Fruit fly (Drosophila melanogaster) whole organism, prepupa: ENCODE data around the gene AdoR.

Experiments used
- CG10631 ChIP-seq: fragments of 200-800 bp; sonication (Bioruptor generic); optimal IDR thresholded peaks from 2 replicates; lab custom pipeline; 2016; ENCODE audit warnings: missing biosample characterization, missing genetic modification characterization
- CG10669 ChIP-seq: fragments of 200-800 bp; sonication (Bioruptor generic); optimal IDR thresholded peaks from 3 replicates; lab custom pipeline; 2018; ENCODE audit warnings: missing biosample characterization, mild to moderate bottlenecking, missing genetic modification characterization, moderate library complexity
- CG11294 ChIP-seq: fragments of 200-800 bp; sonication (Bioruptor generic); IDR thresholded peaks from 2 replicates; pipeline ENCODE4 v1.3.6; 2022; ENCODE audit warnings: missing biosample characterization, missing genetic modification characterization
- CG11762 ChIP-seq: fragments of 200-800 bp; sonication (Bioruptor generic); optimal IDR thresholded peaks from 3 replicates; lab custom pipeline; 2016; ENCODE audit warnings: missing biosample characterization, missing genetic modification characterization; ENCODE audit not compliant: insufficient read depth
- CG15336 ChIP-seq: fragments of 200-800 bp; sonication (Bioruptor generic); IDR thresholded peaks from 2 replicates; pipeline ENCODE4 v1.3.6; 2022; ENCODE audit warnings: missing biosample characterization, missing genetic modification characterization
- CG1621 ChIP-seq: fragments of 200-800 bp; sonication (Bioruptor generic); optimal IDR thresholded peaks from 3 replicates; lab custom pipeline; 2018; ENCODE audit warnings: missing biosample characterization, mild to moderate bottlenecking, missing genetic modification characterization
- CG3032 ChIP-seq: fragments of 200-800 bp; optimal IDR thresholded peaks from 2 replicates; lab custom pipeline; 2019; ENCODE audit warnings: missing biosample characterization, mild to moderate bottlenecking, missing genetic modification characterization, moderate library complexity
- CG32006 ChIP-seq: fragments of 200-800 bp; sonication (Bioruptor generic); optimal IDR thresholded peaks from 3 replicates; lab custom pipeline; 2017; ENCODE audit warnings: missing biosample characterization, mild to moderate bottlenecking, missing genetic modification characterization
- CG34406 ChIP-seq: fragments of 200-800 bp; sonication (Bioruptor generic); optimal IDR thresholded peaks from 3 replicates; lab custom pipeline; 2016; ENCODE audit warnings: missing biosample characterization, missing genetic modification characterization
- CG4318 ChIP-seq: fragments of 200-800 bp; sonication (Bioruptor generic); optimal IDR thresholded peaks from 3 replicates; lab custom pipeline; 2017; ENCODE audit warnings: missing biosample characterization, mild to moderate bottlenecking, missing genetic modification characterization
- CG6163 ChIP-seq: fragments of 200-800 bp; sonication (Bioruptor generic); IDR thresholded peaks from 3 replicates; pipeline ENCODE4 v1.3.6; 2022; ENCODE audit warnings: missing biosample characterization, missing genetic modification characterization
- CG6276 ChIP-seq: fragments of 200-800 bp; sonication (Bioruptor generic); optimal IDR thresholded peaks from 2 replicates; lab custom pipeline; 2017; ENCODE audit warnings: missing biosample characterization, mild to moderate bottlenecking, missing genetic modification characterization
- CG6792 ChIP-seq: fragments of 200-800 bp; sonication (Bioruptor generic); optimal IDR thresholded peaks from 3 replicates; lab custom pipeline; 2016; ENCODE audit warnings: missing biosample characterization, missing genetic modification characterization
- CG6854 ChIP-seq: fragments of 200-800 bp; sonication (Bioruptor generic); optimal IDR thresholded peaks from 2 replicates; lab custom pipeline; 2017; ENCODE audit warnings: missing biosample characterization, mild to moderate bottlenecking, missing genetic modification characterization
- CG7368 ChIP-seq: fragments of 200-800 bp; sonication (Bioruptor generic); optimal IDR thresholded peaks from 3 replicates; lab custom pipeline; 2016; ENCODE audit warnings: missing biosample characterization, missing genetic modification characterization
- CG8119 ChIP-seq: fragments of 200-800 bp; sonication (Bioruptor generic); IDR thresholded peaks from 3 replicates; pipeline ENCODE4 v1.3.6; 2022; ENCODE audit warnings: missing biosample characterization, missing genetic modification characterization
- CG8319 ChIP-seq: fragments of 200-800 bp; sonication (Bioruptor generic); optimal IDR thresholded peaks from 3 replicates; lab custom pipeline; 2016; ENCODE audit warnings: missing biosample characterization, missing genetic modification characterization
- CG8632 ChIP-seq: fragments of 200-800 bp; sonication (Bioruptor generic); optimal IDR thresholded peaks from 3 replicates; lab custom pipeline; 2016; ENCODE audit warnings: missing biosample characterization, missing genetic modification characterization
- CG9139 ChIP-seq: fragments of 200-800 bp; sonication (Bioruptor generic); optimal IDR thresholded peaks from 3 replicates; lab custom pipeline; 2017; ENCODE audit warnings: missing biosample characterization, mild to moderate bottlenecking, missing genetic modification characterization
- Eip75B ChIP-seq: fragments of 200-800 bp; sonication (Bioruptor generic); optimal IDR thresholded peaks from 3 replicates; lab custom pipeline; 2016; ENCODE audit warnings: missing biosample characterization, missing genetic modification characterization
- Eip78C ChIP-seq: fragments of 200-800 bp; sonication (Bioruptor generic); peaks from one replicate; lab custom pipeline; 2016; ENCODE audit warnings: missing biosample characterization, missing genetic modification characterization
- Eip93F ChIP-seq: fragments of 200-800 bp; sonication (Bioruptor generic); optimal IDR thresholded peaks from 2 replicates; lab custom pipeline; 2016; ENCODE audit warnings: missing biosample characterization, mild to moderate bottlenecking, missing genetic modification characterization
- Ets21C ChIP-seq: fragments of 200-800 bp; sonication (Bioruptor generic); optimal IDR thresholded peaks from 3 replicates; lab custom pipeline; 2016; ENCODE audit warnings: missing biosample characterization, missing genetic modification characterization
- Gug ChIP-seq: fragments of 200-800 bp; sonication (Bioruptor generic); IDR thresholded peaks from 2 replicates; pipeline ENCODE4 v1.3.6; 2022; ENCODE audit warnings: missing biosample characterization, missing genetic modification characterization
- Hr38 ChIP-seq: sonication (Bioruptor generic); optimal IDR thresholded peaks from 2 replicates; lab custom pipeline; 2016; ENCODE audit warnings: missing biosample characterization, missing genetic modification characterization
- Hr4 ChIP-seq: fragments of 200-800 bp; sonication (Bioruptor generic); optimal IDR thresholded peaks from 3 replicates; lab custom pipeline; 2016; ENCODE audit warnings: missing biosample characterization, missing genetic modification characterization
- Lpt ChIP-seq: fragments of 200-800 bp; sonication (Bioruptor generic); optimal IDR thresholded peaks from 3 replicates; lab custom pipeline; 2016; ENCODE audit warnings: missing biosample characterization, missing genetic modification characterization
- Met ChIP-seq: fragments of 200-800 bp; sonication (Bioruptor generic); optimal IDR thresholded peaks from 3 replicates; lab custom pipeline; 2016; ENCODE audit warnings: missing biosample characterization, missing genetic modification characterization
- OdsH ChIP-seq: fragments of 200-800 bp; sonication (Bioruptor generic); optimal IDR thresholded peaks from 3 replicates; lab custom pipeline; 2016; ENCODE audit warnings: missing biosample characterization, missing genetic modification characterization
- Smox ChIP-seq: fragments of 200-800 bp; sonication (Bioruptor generic); optimal IDR thresholded peaks from 3 replicates; lab custom pipeline; 2016; ENCODE audit warnings: missing biosample characterization, missing genetic modification characterization
- Sox102F ChIP-seq: fragments of 200-800 bp; sonication (Bioruptor generic); optimal IDR thresholded peaks from 2 replicates; lab custom pipeline; 2016; ENCODE audit warnings: missing biosample characterization, mild to moderate bottlenecking, missing genetic modification characterization
- Sox14 ChIP-seq: fragments of 200-800 bp; sonication (Bioruptor generic); optimal IDR thresholded peaks from 3 replicates; lab custom pipeline; 2016; ENCODE audit warnings: missing biosample characterization, missing genetic modification characterization
- achi ChIP-seq: fragments of 200-800 bp; sonication (Bioruptor generic); optimal IDR thresholded peaks from 3 replicates; lab custom pipeline; 2016; ENCODE audit warnings: missing biosample characterization, missing genetic modification characterization
- acj6 ChIP-seq: fragments of 200-800 bp; sonication (Bioruptor generic); optimal IDR thresholded peaks from 3 replicates; lab custom pipeline; 2016; ENCODE audit warnings: missing biosample characterization, missing genetic modification characterization
- cyc ChIP-seq: fragments of 200-800 bp; sonication (Bioruptor generic); optimal IDR thresholded peaks from 3 replicates; lab custom pipeline; 2016; ENCODE audit warnings: missing biosample characterization, missing genetic modification characterization
- dac ChIP-seq: fragments of 200-800 bp; sonication (Bioruptor generic); optimal IDR thresholded peaks from 2 replicates; lab custom pipeline; 2017; ENCODE audit warnings: missing biosample characterization, mild to moderate bottlenecking, missing genetic modification characterization
- dsx ChIP-seq: fragments of 200-800 bp; optimal IDR thresholded peaks from 3 replicates; lab custom pipeline; 2019; ENCODE audit warnings: missing biosample characterization, mild to moderate bottlenecking, missing genetic modification characterization, moderate library complexity; ENCODE audit not compliant: poor library complexity, severe bottlenecking
- eg ChIP-seq: fragments of 200-800 bp; sonication (Bioruptor generic); IDR thresholded peaks from 3 replicates; pipeline ENCODE4 v1.3.6; 2022; ENCODE audit warnings: missing biosample characterization, missing genetic modification characterization
- esn ChIP-seq: fragments of 200-800 bp; sonication (Bioruptor generic); optimal IDR thresholded peaks from 2 replicates; lab custom pipeline; 2016; ENCODE audit warnings: missing biosample characterization, mild to moderate bottlenecking, missing genetic modification characterization, moderate library complexity
- fd59A ChIP-seq: fragments of 200-800 bp; sonication (Bioruptor generic); optimal IDR thresholded peaks from 2 replicates; lab custom pipeline; 2017; ENCODE audit warnings: missing biosample characterization, mild to moderate bottlenecking, missing genetic modification characterization, missing genetic modification reagents
- fd85E ChIP-seq: fragments of 200-800 bp; sonication (Bioruptor generic); optimal IDR thresholded peaks from 3 replicates; lab custom pipeline; 2016; ENCODE audit warnings: missing biosample characterization, missing genetic modification characterization
- lz ChIP-seq: fragments of 200-800 bp; sonication (Bioruptor generic); optimal IDR thresholded peaks from 3 replicates; lab custom pipeline; 2016; ENCODE audit warnings: missing biosample characterization, missing genetic modification characterization
- spab ChIP-seq: fragments of 200-800 bp; sonication (Bioruptor generic); optimal IDR thresholded peaks from 2 replicates; lab custom pipeline; 2017; ENCODE audit warnings: missing biosample characterization, mild to moderate bottlenecking, missing genetic modification characterization, missing genetic modification reagents
- ss ChIP-seq, 2 experiments: fragments of 200-800 bp; sonication (Bioruptor generic); optimal IDR thresholded peaks; 2 replicates in 1 of 2; 3 replicates in 1 of 2; lab custom pipeline; 2017 to 2018; ENCODE audit warnings: mild to moderate bottlenecking in 2 of 2, missing biosample characterization in 2 of 2, missing genetic modification characterization in 2 of 2, moderate library complexity in 1 of 2

AdoR gene

DNA sequence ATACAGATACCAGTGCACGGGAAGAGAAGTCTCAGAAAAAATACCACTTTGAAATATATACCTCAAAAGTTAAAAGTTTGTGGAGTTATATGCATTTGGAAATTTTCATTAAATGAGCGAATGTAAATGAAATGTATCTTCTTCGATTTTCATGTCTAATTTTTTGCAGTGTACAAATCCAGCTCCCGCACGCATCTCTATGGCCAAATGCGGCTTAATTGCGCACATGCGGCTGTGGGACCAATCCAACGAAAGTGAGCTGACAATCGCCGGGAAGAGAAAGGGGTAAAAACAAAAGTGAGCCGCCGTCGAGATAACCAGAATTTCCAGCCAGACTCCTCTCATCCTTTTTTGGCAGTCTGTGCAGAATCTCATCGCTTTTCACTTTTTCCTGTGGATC lies 14.8 kb upstream of the AdoR start (continued):
- peak; percentile 64 for TF ChIP-seq achi (GFP tag; lab: Kevin White, UChicago)
- TF ChIP-seq Met (GFP tag; lab: Kevin White, UChicago), result peak; percentile 17
- peak; percentile 29 for TF ChIP-seq lz (GFP tag; lab: Kevin White, UChicago)
- TF ChIP-seq OdsH (GFP tag; lab: Kevin White, UChicago), result peak; percentile 58
- peak; percentile 31 for TF ChIP-seq acj6 (GFP tag; lab: Kevin White, UChicago)
- no peak for TF ChIP-seq Hr38 (GFP tag; lab: Kevin White, UChicago)
- TF ChIP-seq Smox (GFP tag; lab: Kevin White, UChicago), result no peak
- peak; percentile 13 for TF ChIP-seq CG11762 (GFP tag; lab: Kevin White, UChicago)

DNA sequence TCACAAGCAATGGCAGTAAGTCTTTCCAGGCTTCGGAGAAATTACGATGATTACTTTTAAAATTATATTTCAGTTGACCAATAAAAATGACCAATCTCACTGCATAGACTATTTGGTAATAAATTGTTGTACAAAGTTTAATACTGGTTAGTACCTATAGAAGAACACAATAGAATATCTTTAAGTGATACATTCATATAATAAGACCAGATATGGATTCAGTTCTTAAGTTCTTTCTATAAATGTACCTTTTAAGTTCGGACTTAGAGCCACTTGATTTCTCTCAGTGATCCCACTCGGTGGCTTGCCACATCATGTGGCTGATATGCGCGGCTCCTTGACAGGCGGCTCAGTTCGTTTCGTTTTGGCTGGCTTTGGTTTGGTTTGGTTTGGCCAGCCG lies 13.8 kb upstream of the AdoR start:
- no peak for TF ChIP-seq CG34406
- no peak for TF ChIP-seq CG8632 (GFP tag; lab: Kevin White, UChicago)
- TF ChIP-seq achi (GFP tag; lab: Kevin White, UChicago), result no peak
- TF ChIP-seq Lpt (GFP tag; lab: Kevin White, UChicago), result no peak
- TF ChIP-seq CG10669 (GFP tag; lab: Kevin White, UChicago), result no peak
- no peak for TF ChIP-seq ss (GFP tag; optimal IDR thresholded peaks at IDR 0.05; lab: Kevin White, UChicago)
- no peak for TF ChIP-seq dac (GFP tag; lab: Kevin White, UChicago)
- TF ChIP-seq Eip78C (GFP tag; lab: Kevin White, UChicago), result peak; percentile 85
- TF ChIP-seq Sox102F (GFP tag; lab: Kevin White, UChicago), result no peak
- TF ChIP-seq CG8119 (GFP tag; lab: Robert Waterston, UW), result peak; percentile 58; the same call in 2 of the 3 replicates
- peak; percentile 26; the same call in 1 of the 3 replicates for TF ChIP-seq CG6163 (GFP tag; lab: Robert Waterston, UW)
- TF ChIP-seq CG3032 (tag; lab: Kevin White, UChicago), result no peak
- TF ChIP-seq esn (GFP tag; lab: Kevin White, UChicago), result no peak
- peak; percentile 74 for TF ChIP-seq CG32006 (GFP tag; lab: Kevin White, UChicago)
- no peak for TF ChIP-seq spab
- no peak for TF ChIP-seq acj6 (GFP tag; lab: Kevin White, UChicago)
- peak; percentile 34 for TF ChIP-seq CG6276 (GFP tag; lab: Kevin White, UChicago)
- TF ChIP-seq Smox (GFP tag; lab: Kevin White, UChicago), result no peak
- peak; percentile 52; the same call in 1 of the 3 replicates for TF ChIP-seq eg (GFP tag; lab: Robert Waterston, UW)
- TF ChIP-seq CG4318, result peak; percentile 18
- TF ChIP-seq Eip75B (GFP tag; lab: Kevin White, UChicago), result no peak
- no peak for TF ChIP-seq Gug (GFP tag; lab: Robert Waterston, UW)
- no peak for TF ChIP-seq Ets21C
- no peak for TF ChIP-seq fd85E (GFP tag; lab: Kevin White, UChicago)
- peak; percentile 70 for TF ChIP-seq Hr4
- no peak for TF ChIP-seq CG10631 (GFP tag; lab: Kevin White, UChicago)
- TF ChIP-seq CG15336, result peak; percentile 65
- TF ChIP-seq Sox14 (GFP tag; lab: Kevin White, UChicago), result no peak
- no peak for TF ChIP-seq CG7368 (GFP tag; lab: Kevin White, UChicago)
- TF ChIP-seq dsx, result no peak
- no peak for TF ChIP-seq Eip93F (GFP tag; lab: Kevin White, UChicago)
- TF ChIP-seq CG9139 (GFP tag; lab: Kevin White, UChicago), result no peak
- TF ChIP-seq CG11762 (GFP tag; lab: Kevin White, UChicago), result no peak
- no peak for TF ChIP-seq cyc (GFP tag; lab: Kevin White, UChicago)
- no peak for TF ChIP-seq CG8319 (GFP tag; lab: Kevin White, UChicago)
- TF ChIP-seq lz (GFP tag; lab: Kevin White, UChicago), result no peak
- TF ChIP-seq CG6792 (GFP tag; lab: Kevin White, UChicago), result no peak
- no peak for TF ChIP-seq CG1621 (tag; lab: Kevin White, UChicago)
- TF ChIP-seq fd59A (GFP tag; lab: Kevin White, UChicago), result no peak
- TF ChIP-seq CG11294 (GFP tag; lab: Robert Waterston, UW), result no peak
- TF ChIP-seq CG6854 (GFP tag; lab: Kevin White, UChicago), result no peak
